Fruit fly (Drosophila melanogaster) whole organism, prepupa: ENCODE data around the gene REPTOR.

Experiments used
- CG16779 ChIP-seq: fragments of 200-800 bp; sonication (Bioruptor generic); optimal IDR thresholded peaks from 3 replicates; lab custom pipeline; 2017; ENCODE audit warnings: missing biosample characterization, mild to moderate bottlenecking, missing genetic modification characterization
- CG32006 ChIP-seq: fragments of 200-800 bp; sonication (Bioruptor generic); optimal IDR thresholded peaks from 3 replicates; lab custom pipeline; 2017; ENCODE audit warnings: missing biosample characterization, mild to moderate bottlenecking, missing genetic modification characterization
- CG8319 ChIP-seq: fragments of 200-800 bp; sonication (Bioruptor generic); optimal IDR thresholded peaks from 3 replicates; lab custom pipeline; 2016; ENCODE audit warnings: missing biosample characterization, missing genetic modification characterization
- CG9139 ChIP-seq: fragments of 200-800 bp; sonication (Bioruptor generic); optimal IDR thresholded peaks from 3 replicates; lab custom pipeline; 2017; ENCODE audit warnings: missing biosample characterization, mild to moderate bottlenecking, missing genetic modification characterization
- Ets21C ChIP-seq: fragments of 200-800 bp; sonication (Bioruptor generic); optimal IDR thresholded peaks from 3 replicates; lab custom pipeline; 2016; ENCODE audit warnings: missing biosample characterization, missing genetic modification characterization
- Sox102F ChIP-seq: fragments of 200-800 bp; sonication (Bioruptor generic); optimal IDR thresholded peaks from 2 replicates; lab custom pipeline; 2016; ENCODE audit warnings: missing biosample characterization, mild to moderate bottlenecking, missing genetic modification characterization
- fd85E ChIP-seq: fragments of 200-800 bp; sonication (Bioruptor generic); optimal IDR thresholded peaks from 3 replicates; lab custom pipeline; 2016; ENCODE audit warnings: missing biosample characterization, missing genetic modification characterization
- ss ChIP-seq, 2 experiments: fragments of 200-800 bp; sonication (Bioruptor generic); optimal IDR thresholded peaks; 2 replicates in 1 of 2; 3 replicates in 1 of 2; lab custom pipeline; 2017 to 2018; ENCODE audit warnings: mild to moderate bottlenecking in 2 of 2, missing biosample characterization in 2 of 2, missing genetic modification characterization in 2 of 2, moderate library complexity in 1 of 2
- vri ChIP-seq: fragments of 200-800 bp; sonication (Bioruptor generic); optimal IDR thresholded peaks from 3 replicates; lab custom pipeline; 2016; ENCODE audit warnings: missing biosample characterization, mild to moderate bottlenecking, missing genetic modification characterization

DNA sequence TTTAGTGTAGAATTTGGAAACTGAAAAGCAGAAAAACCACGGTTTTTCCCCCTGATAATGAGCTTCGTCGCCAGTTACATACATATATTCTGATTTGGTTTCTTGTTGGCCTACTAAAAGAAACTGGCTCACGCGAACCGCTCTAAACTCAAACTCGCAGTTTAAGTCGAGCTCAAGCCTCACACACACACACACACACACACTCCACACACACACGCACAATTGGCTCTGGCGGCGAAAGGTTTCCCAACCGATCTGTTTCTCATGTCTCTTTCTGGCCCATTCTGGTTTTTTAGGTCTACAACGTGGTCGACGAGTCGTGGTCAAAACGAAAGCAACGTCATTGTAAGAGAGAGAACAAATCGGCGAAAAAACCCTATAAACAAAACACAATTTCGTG is 7.6 kb upstream of the REPTOR start:
- TF ChIP-seq CG9139 (no peak), Sox102F (no peak), vri (GFP tag; lab: Kevin White, UChicago) (no peak), ss (GFP tag; optimal IDR thresholded peaks at IDR 0.05; lab: Kevin White, UChicago) (peak in 1 of 2 experiments; percentile 22), Ets21C (GFP tag; lab: Kevin White, UChicago) (no peak), CG8319 (GFP tag; lab: Kevin White, UChicago) (no peak), CG32006 (GFP tag; lab: Kevin White, UChicago) (no peak), CG16779 (no peak), fd85E (no peak)
